Fruit fly (Drosophila melanogaster): ENCODE data around the gene Atac3.

Atac3 gene

DNA sequence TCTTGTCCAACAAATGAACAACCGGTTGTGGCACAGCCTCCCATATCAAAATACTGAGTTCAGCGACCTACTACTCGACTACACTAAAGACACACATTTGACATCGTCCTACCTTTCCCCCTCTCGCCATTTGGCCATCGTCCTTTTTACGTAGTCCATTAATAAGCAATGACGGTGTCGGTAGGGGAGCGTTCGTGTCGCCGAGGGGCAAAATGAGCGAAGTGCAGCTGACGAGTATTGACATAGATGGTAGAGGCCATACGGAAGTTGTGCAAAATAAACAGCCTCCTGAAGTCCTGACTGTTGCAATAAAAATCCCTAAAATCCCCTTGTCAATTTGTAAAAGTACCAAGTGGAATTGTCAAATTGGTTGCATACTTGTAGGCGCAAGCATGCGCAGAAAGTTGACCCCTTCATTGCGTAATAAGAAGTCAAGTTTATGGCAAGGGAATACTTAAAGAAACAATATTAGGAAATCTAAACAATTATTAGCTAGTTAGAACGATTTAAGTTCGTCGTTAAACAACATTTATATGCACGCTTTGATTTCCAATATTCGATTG is 36.1 kb downstream of the Atac3 start (continued):
- TF ChIP-seq ash1 (GFP tag; optimal IDR thresholded peaks at IDR 0.05) = no peak

DNA sequence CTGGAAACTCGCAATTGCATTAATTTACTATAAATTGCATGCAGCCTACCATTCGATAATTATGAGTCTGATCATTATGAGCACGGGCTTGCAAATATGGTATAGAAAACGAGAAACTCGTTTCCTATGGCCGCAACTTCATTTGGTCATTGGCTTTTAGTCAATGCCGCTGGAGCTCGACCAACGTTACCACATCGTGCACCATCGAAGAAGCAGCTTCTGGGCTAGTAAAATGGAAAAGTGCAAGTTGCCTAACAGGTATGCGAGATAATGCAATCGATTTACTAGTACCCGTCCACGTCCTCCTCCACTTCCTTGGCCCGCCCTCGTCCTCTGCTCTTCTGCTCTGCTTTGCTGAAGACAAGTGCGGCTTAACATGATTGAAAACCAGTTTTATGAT is 43.5 kb downstream of the Atac3 start:
- TF ChIP-seq zen (tag; optimal IDR thresholded peaks at IDR 0.05) (no peak), Atf6 (GFP tag; IDR thresholded peaks at IDR 0.05) (no peak), CG6175 (GFP tag; IDR thresholded peaks at IDR 0.05) (no peak), ind (GFP tag; optimal IDR thresholded peaks at IDR 0.05) (no peak), az2 (GFP tag; optimal IDR thresholded peaks at IDR 0.05) (no peak), CG30403 (GFP tag; optimal IDR thresholded peaks at IDR 0.05) (no peak), CG32772 (GFP tag; IDR thresholded peaks at IDR 0.05) (no peak), pnt (GFP tag; optimal IDR thresholded peaks at IDR 0.05) (no peak), CG13287 (GFP tag; IDR thresholded peaks at IDR 0.05; ENCODE audit: partially characterized antibody) (no peak), CG17802 (tag; optimal IDR thresholded peaks at IDR 0.05) (no peak)

DNA sequence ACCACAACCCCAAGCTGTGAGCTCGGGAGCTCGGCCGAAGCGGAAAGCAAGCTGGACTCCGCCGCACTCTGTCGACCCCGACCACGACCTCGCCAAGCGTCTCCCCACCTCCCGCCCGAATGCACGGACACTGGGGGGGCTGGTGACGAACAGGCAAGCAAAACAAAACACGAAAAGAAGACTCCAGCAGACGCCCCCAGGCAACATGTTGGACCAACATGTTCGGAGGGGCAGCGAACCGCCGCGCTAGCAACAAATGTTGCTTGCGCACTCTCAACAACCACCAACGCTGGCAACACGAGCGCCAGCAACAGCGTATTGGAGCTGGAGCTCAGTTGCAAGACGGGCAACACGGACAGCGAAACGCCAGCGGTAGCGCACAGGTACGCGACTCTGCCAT is 45.5 kb downstream of the Atac3 start:
- TF ChIP-seq CG12219 (GFP tag; optimal IDR thresholded peaks at IDR 0.05) (no peak), CG15011 (GFP tag; optimal IDR thresholded peaks at IDR 0.05) (no peak), CG8924 (tag; optimal IDR thresholded peaks at IDR 0.05) (no peak), CG9437 (GFP tag; optimal IDR thresholded peaks at IDR 0.05) (no peak), CG6791 (GFP tag; IDR thresholded peaks at IDR 0.05; ENCODE audit: partially characterized antibody) (no peak), nom (GFP tag; optimal IDR thresholded peaks at IDR 0.05) (peak; percentile 20), Drgx (GFP tag; IDR thresholded peaks at IDR 0.05) (peak; percentile 19; the same call in 1 of the 2 replicates), CG34422 (GFP tag; IDR thresholded peaks at IDR 0.05) (0 out of 3 replicates have a peak, but pooled peaks have one; percentile 38), GATAe (GFP tag; conservative IDR thresholded peaks at IDR 0.05) (no peak), Hr78 (GFP tag; optimal IDR thresholded peaks at IDR 0.05) (peak in 1 of 2 experiments; percentile 91), hkb (optimal IDR thresholded peaks at IDR 0.05) (no peak), hkb (GFP tag; IDR thresholded peaks at IDR 0.05) (0 out of 2 replicates have a peak, but pooled peaks have one; percentile 32), z (GFP tag; IDR thresholded peaks at IDR 0.05) (peak; percentile 44; the same call in 1 of the 3 replicates), CG5180 (GFP tag; optimal IDR thresholded peaks at IDR 0.05) (peak; percentile 99), her (GFP tag; optimal IDR thresholded peaks at IDR 0.05) (no peak), CG8478 (optimal IDR thresholded peaks at IDR 0.05) (no peak), Trl (optimal IDR thresholded peaks at IDR 0.05) (no peak), Trl (GFP tag; optimal IDR thresholded peaks at IDR 0.05) (no peak), CG15479 (GFP tag; optimal IDR thresholded peaks at IDR 0.05) (no peak), E2f2 (GFP tag; IDR thresholded peaks at IDR 0.05) (no peak), abd-A (tag; optimal IDR thresholded peaks at IDR 0.05) (peak; percentile 61), CG3281 (GFP tag; optimal IDR thresholded peaks at IDR 0.05) (no peak), kah (GFP tag; optimal IDR thresholded peaks at IDR 0.05) (peak; percentile 58), CG2120 (GFP tag; optimal IDR thresholded peaks at IDR 0.05) (no peak), BEAF-32 (GFP tag; optimal IDR thresholded peaks at IDR 0.05) (no peak), br (optimal IDR thresholded peaks at IDR 0.05) (no peak), jumu (GFP tag; optimal IDR thresholded peaks at IDR 0.05) (no peak), CG34224 (GFP tag; IDR thresholded peaks at IDR 0.05; ENCODE audit: partially characterized antibody) (peak; percentile 54; the same call in 1 of the 3 replicates), mirr (GFP tag; optimal IDR thresholded peaks at IDR 0.05) (no peak), ftz-f1 (GFP tag; optimal IDR thresholded peaks at IDR 0.05) (peak; percentile 56), vvl (GFP tag; IDR thresholded peaks at IDR 0.05) (peak; percentile 28; the same call in 1 of the 2 replicates), jigr1 (GFP tag; IDR thresholded peaks at IDR 0.05) (no peak), grn (GFP tag; optimal IDR thresholded peaks at IDR 0.05) (no peak), sug (tag; optimal IDR thresholded peaks at IDR 0.05) (peak; percentile 74), Deaf1 (tag; optimal IDR thresholded peaks at IDR 0.05) (peak; percentile 88), CG7987 (GFP tag; optimal IDR thresholded peaks at IDR 0.05) (no peak), CG18599 (GFP tag; optimal IDR thresholded peaks at IDR 0.05) (peak; percentile 40)
